Worm (Caenorhabditis elegans): Measurements from ENCODE around the gene T25B9.6.
"Not testable (repeated sequence)": the region's sequence is repeated elsewhere in the genome, so short reads cannot be mapped to it uniquely, and the experiment has no call there.

T25B9.6 gene

DNA sequence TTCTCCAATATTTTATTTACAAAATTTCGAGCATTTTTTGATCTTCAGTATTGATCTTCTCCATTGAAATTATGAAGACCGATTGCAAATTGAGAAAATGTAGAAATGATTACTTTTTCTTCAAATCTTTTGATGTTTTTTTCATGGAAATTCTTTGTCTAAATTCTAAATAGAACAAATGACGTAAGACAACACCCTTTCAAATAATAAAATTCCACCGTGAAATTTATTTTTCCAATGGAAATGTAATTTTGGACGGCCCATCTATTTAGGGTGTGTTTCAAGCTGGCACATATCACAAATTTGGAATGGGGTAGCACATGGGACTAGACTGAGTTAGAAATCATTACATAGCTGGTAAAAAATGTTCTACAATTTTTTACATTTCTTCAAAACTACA lies 6.2 kb upstream of the T25B9.6 start, which contains the start of gene T25B9.2:
T25B9.2 (minus strand) TSS at position 101 of the 400 bp plus-strand sequence.
- TF ChIP-seq him-1, dao-5, W03F9.2 (tag; optimal IDR thresholded peaks at IDR 0.05): not testable (repeated sequence)

DNA sequence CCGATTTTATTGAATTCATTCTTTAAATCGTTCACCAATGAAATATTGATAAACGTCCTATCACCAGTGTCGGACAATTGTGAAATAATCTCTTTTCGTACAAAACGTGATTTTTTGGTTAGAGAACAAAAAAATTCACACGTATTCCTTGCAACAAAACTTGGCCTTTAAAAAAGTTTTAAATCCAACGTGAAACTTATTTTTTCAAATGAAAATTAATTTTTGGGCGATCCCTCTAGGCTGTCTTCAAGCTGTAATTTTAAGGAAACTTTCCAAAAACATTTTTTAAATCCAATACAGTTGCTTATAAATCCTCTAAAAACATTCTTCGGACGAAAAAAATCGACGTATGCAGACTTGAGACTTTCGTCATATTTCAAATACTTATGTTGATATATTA lies 3.3 kb upstream of the T25B9.6 start, which contains the start of gene T25B9.5:
T25B9.5 (minus strand) TSS at position 101 of the 400 bp plus-strand sequence.
- no peak for TF ChIP-seq him-1 (tag; optimal IDR thresholded peaks at IDR 0.05)
- no peak for TF ChIP-seq W03F9.2 (tag; optimal IDR thresholded peaks at IDR 0.05)
- no peak for TF ChIP-seq dao-5 (tag; optimal IDR thresholded peaks at IDR 0.05)

DNA sequence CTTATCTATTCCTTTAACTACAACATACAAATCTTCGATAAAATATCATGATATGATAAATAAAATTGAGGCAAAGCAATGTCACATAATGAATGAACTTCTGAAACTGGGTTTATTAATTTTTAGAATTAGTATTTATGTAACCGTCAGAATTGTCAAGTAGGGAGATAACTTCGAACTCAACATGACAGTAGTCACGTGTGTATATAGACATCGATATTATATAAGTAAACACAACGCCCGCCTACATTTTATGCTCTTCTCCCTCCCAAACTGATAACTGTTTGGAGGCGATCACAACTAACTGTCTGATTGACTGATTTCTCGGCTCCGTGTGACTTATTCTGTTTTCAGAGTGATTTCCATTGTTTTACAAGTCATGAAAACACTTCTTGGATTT lies 3.4 kb downstream of the T25B9.6 start, which contains the start of gene ugt-54:
ugt-54 (plus strand) TSS at position 355 of the 400 bp plus-strand sequence.
- TF ChIP-seq him-1 (tag; optimal IDR thresholded peaks at IDR 0.05) (no peak), W03F9.2 (tag; optimal IDR thresholded peaks at IDR 0.05) (no peak), dao-5 (tag; optimal IDR thresholded peaks at IDR 0.05) (no peak)

DNA sequence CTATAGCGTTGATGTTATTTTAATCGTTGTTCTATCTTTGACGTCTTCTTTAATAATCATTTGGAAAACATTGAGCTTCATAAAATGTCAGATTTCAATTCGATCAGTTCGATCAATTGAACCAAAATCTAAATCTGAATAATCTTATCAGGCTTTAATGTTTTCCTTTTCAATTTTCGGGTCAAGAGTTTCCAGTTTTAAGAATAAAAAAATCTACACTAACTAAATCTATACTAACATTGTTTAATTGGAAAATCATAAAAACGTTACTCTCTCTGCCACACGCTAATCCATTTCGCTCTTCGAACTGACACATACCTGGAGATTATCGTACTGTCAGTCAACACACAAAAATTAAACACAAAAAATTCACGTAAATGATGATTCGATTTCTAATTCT lies 6.3 kb downstream of the T25B9.6 start, which contains the start of gene T25B9.11:
T25B9.11 (plus strand) TSS at position 301 of the 400 bp plus-strand sequence.
- TF ChIP-seq W03F9.2 (tag; optimal IDR thresholded peaks at IDR 0.05) (no peak), him-1 (tag; optimal IDR thresholded peaks at IDR 0.05) (no peak), dao-5 (tag; optimal IDR thresholded peaks at IDR 0.05) (no peak)

DNA sequence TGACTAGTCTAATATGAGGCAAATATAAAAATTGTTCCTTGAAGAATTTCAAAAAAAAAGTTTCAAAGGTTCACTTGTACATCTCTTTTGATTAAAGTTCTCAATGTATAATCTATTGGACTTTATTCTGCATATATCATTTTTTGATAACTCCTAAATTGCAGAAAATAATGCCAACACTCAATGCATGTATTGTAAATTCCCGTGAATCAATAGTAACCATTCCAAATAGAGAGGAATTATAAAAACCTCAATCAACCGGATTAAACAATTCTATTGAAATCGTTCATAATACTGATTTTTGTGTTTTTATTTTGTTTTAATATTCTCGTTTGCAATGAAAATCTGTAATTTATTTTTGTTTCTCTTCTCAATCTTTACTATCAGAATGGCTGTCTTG lies 7.1 kb downstream of the T25B9.6 start, which contains the start of gene T25B9.12:
T25B9.12 (plus strand) TSS at position 301 of the 400 bp plus-strand sequence.
- TF ChIP-seq him-1 (tag; optimal IDR thresholded peaks at IDR 0.05), result no peak
- TF ChIP-seq W03F9.2 (tag; optimal IDR thresholded peaks at IDR 0.05), result no peak
- no peak for TF ChIP-seq dao-5 (tag; optimal IDR thresholded peaks at IDR 0.05)

DNA sequence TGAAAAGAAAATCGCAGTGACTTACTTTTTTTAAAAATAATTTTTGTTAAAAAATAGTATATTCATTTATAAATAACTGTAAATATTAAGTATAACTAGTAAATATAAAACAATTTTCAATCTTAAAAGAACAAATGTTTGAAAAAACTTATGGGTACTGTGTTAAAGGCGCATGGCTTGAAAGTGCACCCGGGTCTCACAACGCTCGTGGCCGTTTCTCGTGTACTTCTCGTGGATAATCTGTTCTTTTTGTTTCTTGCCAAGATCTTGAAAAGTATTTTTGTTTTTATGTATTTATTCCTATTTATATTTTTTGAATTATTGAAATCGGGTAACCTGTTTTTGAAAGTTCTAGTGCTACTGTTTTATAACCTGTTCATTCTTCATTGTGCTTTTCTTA lies 8.1 kb downstream of the T25B9.6 start:
- no peak for TF ChIP-seq dao-5 (tag; optimal IDR thresholded peaks at IDR 0.05)
- peak; percentile 71 for TF ChIP-seq W03F9.2 (tag; optimal IDR thresholded peaks at IDR 0.05)
- no peak for TF ChIP-seq him-1 (tag; optimal IDR thresholded peaks at IDR 0.05)

DNA sequence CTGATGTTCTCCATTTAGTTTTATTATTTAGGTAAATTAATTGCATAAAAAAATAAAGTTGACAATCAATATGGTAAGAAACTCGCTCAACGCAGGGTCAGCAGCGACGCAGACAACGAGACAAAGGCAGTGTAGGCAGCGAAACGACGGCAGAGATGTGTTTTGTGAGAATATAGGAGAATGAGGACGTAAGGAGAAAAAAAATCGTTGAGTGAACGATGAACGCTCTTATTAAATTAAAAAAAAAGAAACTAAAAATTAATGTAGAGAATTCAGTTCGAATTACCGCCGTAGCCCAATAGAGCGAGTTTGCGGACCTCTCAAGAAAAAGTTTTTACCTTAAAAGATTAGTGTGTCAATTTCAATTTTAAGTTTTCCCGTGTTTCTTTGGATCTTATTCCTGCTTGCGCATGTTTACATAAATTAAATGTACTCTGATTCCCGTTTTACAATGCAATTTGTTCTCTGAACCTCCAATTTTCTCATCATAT lies 10.2 kb downstream of the T25B9.6 start, which contains the start of gene T25B9.8:
T25B9.8 (minus strand) TSS at position 51 of the 491 bp plus-strand sequence.
- TF ChIP-seq dao-5 (tag; optimal IDR thresholded peaks at IDR 0.05), result no peak
- TF ChIP-seq W03F9.2 (tag; optimal IDR thresholded peaks at IDR 0.05), result no peak
- TF ChIP-seq him-1 (tag; optimal IDR thresholded peaks at IDR 0.05), result no peak

DNA sequence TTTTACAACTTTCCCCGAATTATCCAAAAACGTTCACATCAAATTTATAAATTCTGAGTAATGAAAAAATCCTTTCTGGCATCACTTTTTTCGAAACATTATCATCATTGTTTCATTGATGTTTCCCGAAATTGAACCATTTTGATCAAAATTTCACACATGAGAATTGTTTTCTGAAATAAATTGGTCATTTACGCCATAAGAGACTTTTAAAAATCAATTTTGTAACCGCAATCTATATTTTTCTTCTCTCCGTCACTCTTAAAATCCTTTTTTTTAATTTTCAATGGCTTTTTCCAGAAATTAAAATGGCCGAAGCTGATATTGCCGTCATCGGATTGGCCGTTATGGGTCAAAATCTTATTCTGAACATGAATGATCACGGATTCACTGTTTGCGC lies 11.4 kb downstream of the T25B9.6 start, which contains the start of gene T25B9.9:
T25B9.9 (plus strand) TSS at position 301 of the 400 bp plus-strand sequence.
- TF ChIP-seq dao-5 (tag; optimal IDR thresholded peaks at IDR 0.05) (no peak), him-1 (tag; optimal IDR thresholded peaks at IDR 0.05) (no peak), W03F9.2 (tag; optimal IDR thresholded peaks at IDR 0.05) (no peak)

DNA sequence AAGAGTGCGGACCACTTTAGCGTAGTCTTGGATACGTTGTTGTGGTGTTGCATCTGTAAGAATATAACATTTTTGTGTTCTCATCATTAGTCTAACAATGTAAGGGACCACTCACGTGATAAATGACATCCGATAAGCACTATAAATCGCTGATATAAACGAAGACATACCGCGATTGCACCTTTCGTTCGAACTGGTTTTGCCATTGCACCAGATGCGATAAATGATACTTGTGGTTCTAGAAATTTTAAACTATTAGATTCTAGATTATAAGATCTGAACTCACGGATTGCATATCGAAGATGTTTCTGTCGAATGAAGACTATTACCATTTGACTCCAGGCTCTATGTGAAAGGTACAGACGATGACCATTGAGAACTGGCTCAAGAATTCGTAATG lies 13.4 kb downstream of the T25B9.6 start:
- TF ChIP-seq dao-5 (tag; optimal IDR thresholded peaks at IDR 0.05) (no peak), him-1 (tag; optimal IDR thresholded peaks at IDR 0.05) (no peak), W03F9.2 (tag; optimal IDR thresholded peaks at IDR 0.05) (no peak)

DNA sequence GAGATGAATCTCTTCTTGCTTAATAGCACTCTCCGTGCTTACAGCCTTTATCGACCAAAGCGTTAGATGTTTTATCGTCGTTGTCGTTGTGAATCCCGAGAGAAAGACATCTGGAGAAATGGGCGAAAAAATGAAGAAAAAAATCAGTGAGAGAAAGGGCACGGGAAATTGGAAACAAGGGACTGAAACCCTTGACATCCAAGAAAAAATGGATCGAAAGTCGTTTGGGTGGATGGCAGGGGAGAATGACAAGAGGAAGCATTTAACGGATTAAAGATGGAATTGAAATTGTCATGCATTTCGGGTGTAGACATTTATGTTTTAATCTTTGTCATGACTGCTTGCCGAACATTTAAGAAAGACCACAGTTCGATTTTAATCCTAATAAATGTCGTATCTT lies 15.9 kb downstream of the T25B9.6 start, which contains the start of gene inpp-1:
inpp-1 (minus strand) TSS at position 101 of the 400 bp plus-strand sequence.
- TF ChIP-seq W03F9.2 (tag; optimal IDR thresholded peaks at IDR 0.05) (no peak), dao-5 (tag; optimal IDR thresholded peaks at IDR 0.05) (no peak), him-1 (tag; optimal IDR thresholded peaks at IDR 0.05) (no peak)

DNA sequence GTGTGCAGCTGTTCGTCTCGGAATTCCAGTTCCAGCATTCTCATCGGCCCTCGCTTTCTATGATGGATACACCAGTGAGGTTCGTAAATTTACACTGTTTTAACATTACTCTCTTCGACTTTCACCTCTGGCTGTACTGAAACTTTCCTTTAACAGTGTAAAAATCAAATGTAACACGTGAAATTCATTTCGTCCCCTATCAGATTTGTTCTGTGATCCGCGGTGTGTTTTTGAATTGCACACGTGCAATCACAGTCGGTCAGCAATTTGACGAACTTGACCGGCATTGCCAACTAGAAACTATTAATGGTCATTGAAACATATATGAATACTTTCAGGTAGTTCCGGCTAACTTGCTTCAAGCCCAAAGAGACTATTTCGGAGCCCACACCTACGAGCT lies 19.1 kb downstream of the T25B9.6 start:
- TF ChIP-seq dao-5 (tag; optimal IDR thresholded peaks at IDR 0.05) (no peak), W03F9.2 (tag; optimal IDR thresholded peaks at IDR 0.05) (no peak), him-1 (tag; optimal IDR thresholded peaks at IDR 0.05) (no peak)

DNA sequence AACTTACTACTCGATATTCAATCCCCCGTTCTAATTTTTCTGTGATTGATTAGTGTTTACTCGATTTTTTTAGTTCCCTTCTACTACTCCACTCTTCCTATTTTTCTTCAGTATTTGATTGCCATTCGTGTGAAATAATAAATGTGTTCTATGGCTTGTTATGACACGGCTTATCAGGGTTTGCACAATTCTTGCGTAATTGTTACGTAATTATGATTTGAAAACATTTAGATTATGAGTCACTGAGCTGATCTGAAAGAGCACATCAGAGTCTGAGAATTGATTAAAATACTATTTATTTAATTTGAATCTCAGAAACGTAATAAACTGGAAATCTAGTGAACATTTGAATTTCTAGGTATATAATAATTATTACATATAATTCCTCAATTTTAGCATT lies 19.7 kb downstream of the T25B9.6 start:
- TF ChIP-seq W03F9.2 (tag; optimal IDR thresholded peaks at IDR 0.05) (no peak), him-1 (tag; optimal IDR thresholded peaks at IDR 0.05) (no peak), dao-5 (tag; optimal IDR thresholded peaks at IDR 0.05) (no peak)

DNA sequence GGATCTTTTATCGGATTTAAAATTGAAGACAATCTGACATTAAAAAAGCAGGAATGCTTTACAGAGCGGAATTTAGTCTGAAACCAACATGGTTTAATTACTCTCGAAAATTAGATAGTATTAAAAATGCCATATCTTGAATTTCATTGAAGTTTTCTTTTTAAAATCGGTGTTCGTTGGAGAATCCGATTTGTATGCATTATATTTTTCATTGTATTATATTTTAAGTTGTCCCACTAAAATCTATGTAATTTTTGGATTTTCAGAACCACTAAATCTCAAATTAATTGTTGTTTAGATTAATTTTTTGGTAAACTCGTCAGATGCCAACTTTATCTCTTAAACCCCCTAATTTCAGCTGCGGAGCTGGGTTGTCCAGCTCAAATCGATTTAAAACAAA lies 20.6 kb downstream of the T25B9.6 start:
- no peak for TF ChIP-seq him-1 (tag; optimal IDR thresholded peaks at IDR 0.05)

DNA sequence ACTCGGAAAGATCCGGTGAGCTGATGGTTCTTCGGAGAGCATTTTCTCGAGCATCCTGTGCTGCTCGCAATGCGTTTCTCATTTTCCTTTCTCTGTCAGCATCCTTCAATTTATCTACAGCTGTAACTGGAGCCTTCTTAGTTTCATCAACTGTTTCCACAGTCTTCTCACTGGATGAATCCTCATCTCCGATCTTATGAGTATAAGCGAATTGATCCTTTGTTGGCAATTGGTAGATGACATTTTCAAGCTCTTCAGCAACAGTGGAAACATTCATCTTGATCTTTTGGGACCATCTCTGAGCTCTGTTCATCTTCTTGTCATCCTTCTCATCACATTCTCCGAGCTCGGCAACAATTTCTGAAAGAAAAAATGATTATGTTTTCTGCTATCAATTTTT lies 21.4 kb downstream of the T25B9.6 start:
- TF ChIP-seq W03F9.2 (tag; optimal IDR thresholded peaks at IDR 0.05) (no peak), him-1 (tag; optimal IDR thresholded peaks at IDR 0.05) (no peak), dao-5 (tag; optimal IDR thresholded peaks at IDR 0.05) (no peak)

DNA sequence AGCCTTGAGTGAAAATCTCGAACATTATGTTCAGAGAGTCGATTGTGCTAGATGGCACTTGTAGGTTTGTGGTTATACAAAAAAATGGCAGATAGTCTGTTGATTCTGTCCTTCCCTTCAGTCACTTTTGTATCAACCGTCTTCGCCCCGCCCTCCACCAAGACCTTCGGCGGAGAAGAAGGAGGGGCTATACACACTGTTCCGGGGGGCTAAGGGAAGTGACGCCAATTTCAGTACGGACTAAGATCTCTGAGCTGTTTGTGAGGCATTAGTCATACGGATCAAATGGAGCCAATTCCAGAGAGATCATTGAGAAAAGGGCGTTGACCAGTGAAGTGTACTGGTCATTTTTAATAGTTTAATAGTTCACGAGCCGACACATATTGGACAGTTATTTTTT lies 22.6 kb downstream of the T25B9.6 start, which contains the start of gene swt-3:
swt-3 (minus strand) TSS at position 101 of the 400 bp plus-strand sequence.
- TF ChIP-seq him-1 (tag; optimal IDR thresholded peaks at IDR 0.05) (no peak), dao-5 (tag; optimal IDR thresholded peaks at IDR 0.05) (no peak), W03F9.2 (tag; optimal IDR thresholded peaks at IDR 0.05) (no peak)
